Fruit fly (Drosophila melanogaster): ENCODE results near the gene lic.

Gene lic

DNA sequence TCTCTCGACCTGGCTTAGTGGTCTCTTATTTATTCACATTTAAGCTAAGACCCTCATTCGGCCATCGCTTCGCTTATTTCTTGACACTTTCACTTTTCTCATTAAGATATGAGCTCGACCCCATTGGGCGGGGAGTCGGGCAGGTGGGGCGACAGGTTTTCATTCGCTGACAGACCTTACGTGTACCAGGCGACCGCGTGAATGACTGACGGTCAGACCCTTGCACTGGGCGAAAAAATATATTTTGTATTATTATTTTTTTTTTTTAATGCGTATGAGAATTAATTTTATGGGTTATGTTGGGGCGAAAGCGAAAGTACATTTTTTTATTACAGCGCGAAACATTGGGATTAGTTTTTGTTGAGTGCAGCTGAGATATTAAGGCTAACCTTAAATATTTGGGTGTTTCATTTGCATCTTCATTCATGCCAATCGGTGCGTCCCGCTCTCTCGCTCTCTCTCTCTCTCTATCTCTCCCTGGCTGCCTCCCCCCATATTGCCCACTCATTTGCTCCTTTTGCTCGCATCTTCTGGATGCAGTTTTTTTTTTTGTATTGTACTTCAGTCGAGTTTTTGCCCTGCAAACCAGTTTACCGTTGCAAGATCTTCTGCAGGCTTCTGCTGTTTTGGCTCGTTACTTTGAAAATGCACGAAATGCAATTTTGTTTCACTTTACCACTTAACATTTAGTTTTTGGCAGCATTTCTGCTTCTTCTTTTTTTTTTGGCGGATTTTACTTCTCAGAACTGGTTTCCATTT is 46.2 kb downstream of the lic start (continued):
- TF ChIP-seq CG14014 (GFP tag; IDR thresholded peaks at IDR 0.05) (peak; percentile 32; the same call in 1 of the 2 replicates), CG8944 (GFP tag; optimal IDR thresholded peaks at IDR 0.05) (no peak), CG12659 (GFP tag; optimal IDR thresholded peaks at IDR 0.05) (no peak), chinmo (GFP tag; IDR thresholded peaks at IDR 0.05; ENCODE audit: partially characterized antibody) (no peak), CG33557 (GFP tag; optimal IDR thresholded peaks at IDR 0.05) (no peak), stc (GFP tag; IDR thresholded peaks at IDR 0.05) (peak; percentile 69), seq (GFP tag; IDR thresholded peaks at IDR 0.05) (peak; percentile 67; the same call in 1 of the 2 replicates), CG2129 (GFP tag; IDR thresholded peaks at IDR 0.05; ENCODE audit: partially characterized antibody) (no peak), CG11398 (GFP tag; optimal IDR thresholded peaks at IDR 0.05) (no peak), CG8388 (GFP tag; optimal IDR thresholded peaks at IDR 0.05) (peak; percentile 10), Mad (GFP tag; optimal IDR thresholded peaks at IDR 0.05) (no peak), ato (GFP tag; IDR thresholded peaks at IDR 0.05; ENCODE audit: partially characterized antibody) (no peak), CG8089 (GFP tag; optimal IDR thresholded peaks at IDR 0.05) (no peak), Hr78 (GFP tag; optimal IDR thresholded peaks at IDR 0.05) (peak in 1 of 2 experiments; percentile 62), rib (GFP tag; IDR thresholded peaks at IDR 0.05) (no peak), CG8359 (GFP tag; optimal IDR thresholded peaks at IDR 0.05; ENCODE audit: borderline replicate concordance) (no peak), CG17359 (tag; optimal IDR thresholded peaks at IDR 0.05) (peak; percentile 58), wek (GFP tag; optimal IDR thresholded peaks at IDR 0.05) (no peak), CG13287 (GFP tag; IDR thresholded peaks at IDR 0.05; ENCODE audit: partially characterized antibody) (no peak), CG1024 (GFP tag; IDR thresholded peaks at IDR 0.05) (peak; percentile 40), Bdp1 (GFP tag; optimal IDR thresholded peaks at IDR 0.05) (no peak), CG4328 (GFP tag; optimal IDR thresholded peaks at IDR 0.05) (no peak), chn (GFP tag; optimal IDR thresholded peaks at IDR 0.05) (no peak), prd (optimal IDR thresholded peaks at IDR 0.05) (no peak), prd (GFP tag; IDR thresholded peaks at IDR 0.05) (peak; percentile 70), CG14860 (GFP tag; IDR thresholded peaks at IDR 0.05; ENCODE audit: partially characterized antibody) (no peak), CG3995 (GFP tag; optimal IDR thresholded peaks at IDR 0.05) (no peak), mam (GFP tag; optimal IDR thresholded peaks at IDR 0.05) (no peak), Side (GFP tag; optimal IDR thresholded peaks at IDR 0.05) (no peak), CG5953 (GFP tag; IDR thresholded peaks at IDR 0.05) (peak; percentile 83), fd64A (GFP tag; optimal IDR thresholded peaks at IDR 0.05) (no peak), ttk (GFP tag; IDR thresholded peaks at IDR 0.05) (peak; percentile 66; the same call in 1 of the 2 replicates), Meics (GFP tag; optimal IDR thresholded peaks at IDR 0.05) (peak; percentile 11), Hsf (GFP tag; optimal IDR thresholded peaks at IDR 0.05) (no peak), CG13296 (GFP tag; optimal IDR thresholded peaks at IDR 0.05) (no peak), pnt (GFP tag; optimal IDR thresholded peaks at IDR 0.05) (peak; percentile 17), esg (GFP tag; conservative IDR thresholded peaks at IDR 0.05) (peak; percentile 79), CG18599 (GFP tag; optimal IDR thresholded peaks at IDR 0.05) (peak; percentile 34)

DNA sequence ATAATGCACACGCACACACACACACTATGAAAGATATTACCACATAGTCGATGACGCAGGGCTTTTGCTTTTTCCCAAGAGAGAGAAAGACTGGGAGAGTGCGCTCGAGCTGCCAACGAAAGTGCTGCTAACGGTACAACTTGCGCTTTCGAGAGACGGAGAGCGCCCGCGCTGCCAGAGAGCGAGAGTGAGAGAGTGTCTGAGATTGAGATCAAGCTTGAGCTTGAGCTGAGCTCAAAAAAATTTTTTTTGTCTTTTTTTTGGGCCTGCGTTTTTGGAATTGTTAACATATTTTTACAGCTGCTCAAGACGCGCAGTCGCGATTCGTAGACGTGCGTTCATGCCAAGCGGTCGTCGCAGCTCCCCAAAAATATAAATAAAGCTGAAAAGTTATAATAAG is 47.9 kb downstream of the lic start, which contains the start of gene CG32645:
Gene CG32645, plus strand, starts transcription at position 313 of the 400 bp plus-strand sequence.
- TF ChIP-seq zen2 (GFP tag; IDR thresholded peaks at IDR 0.05; ENCODE audit: partially characterized antibody) (0 out of 3 replicates have a peak, but pooled peaks have one; percentile 31), CG17359 (tag; optimal IDR thresholded peaks at IDR 0.05) (no peak), run (tag; optimal IDR thresholded peaks at IDR 0.05) (no peak), Dll (GFP tag; IDR thresholded peaks at IDR 0.05; ENCODE audit: partially characterized antibody) (0 out of 4 replicates have a peak, but pooled peaks have one; percentile 14), sqz (GFP tag; optimal IDR thresholded peaks at IDR 0.05) (peak; percentile 80), bsh (GFP tag; optimal IDR thresholded peaks at IDR 0.05) (peak in 1 of 2 experiments; percentile 5), CG18599 (GFP tag; optimal IDR thresholded peaks at IDR 0.05) (no peak), Meics (GFP tag; optimal IDR thresholded peaks at IDR 0.05) (no peak), Blimp-1 (GFP tag; optimal IDR thresholded peaks at IDR 0.05) (peak; percentile 97), Antp (GFP tag; optimal IDR thresholded peaks at IDR 0.05) (no peak), CG12769 (tag; optimal IDR thresholded peaks at IDR 0.05) (peak; percentile 11), CG4360 (GFP tag; IDR thresholded peaks at IDR 0.05) (no peak), shn (GFP tag; optimal IDR thresholded peaks at IDR 0.05) (no peak), Dek (tag; optimal IDR thresholded peaks at IDR 0.05) (no peak)

Measured in whole organism, embryonic.